Worm (Caenorhabditis elegans): ENCODE measurements around the gene lsm-5.

- TF ChIP-seq ama-1 (optimal IDR thresholded peaks at IDR 0.05) (no peak), lsy-12 (tag; optimal IDR thresholded peaks at IDR 0.05) (no peak), unc-62 (GFP tag; optimal IDR thresholded peaks at IDR 0.05) (no peak), nhr-43 (tag; optimal IDR thresholded peaks at IDR 0.05; ENCODE audit: poor library complexity, severe bottlenecking) (no peak)
Measured at ce11 chrV:15563477-15563876, 6.7 kb upstream of the lsm-5 start.
